Worm (Caenorhabditis elegans) whole organism, young adult: ENCODE measurements around the gene best-7.
"Not testable (repeated sequence)": the region's sequence is repeated elsewhere in the genome, so short reads cannot be mapped to it uniquely, and the experiment has no call there.

Experiments used
- B0019.2 ChIP-seq: fragments of 200-800 bp; sonication (Bioruptor generic); conservative IDR thresholded peaks from 2 replicates; pipeline ENCODE4 v1.3.6; 2022; ENCODE audit warnings: missing genetic modification reagents, missing genetic modification characterization, missing compliant biosample characterization
- F49E8.2 ChIP-seq: sonication (generic microtip); optimal IDR thresholded peaks from 3 replicates; lab custom pipeline; 2017; ENCODE audit warnings: missing genetic modification characterization, mild to moderate bottlenecking, missing compliant biosample characterization, antibody characterized with exemption, moderate library complexity; ENCODE audit not compliant: insufficient read depth
- hmg-1.2 ChIP-seq: fragments of 200-800 bp; sonication (Bioruptor generic); IDR thresholded peaks from 2 replicates; pipeline ENCODE4 v1.3.6; 2022; ENCODE audit warnings: missing genetic modification reagents, missing genetic modification characterization, missing compliant biosample characterization
- snpc-4 ChIP-seq, 5 experiments: fragments of 150-350 bp in 1 of 5; sonication (generic microtip) in 4 of 5; optimal IDR thresholded peaks; 2 replicates each; lab custom pipeline; 2014 to 2018; ENCODE audit warnings: missing genetic modification characterization in 5 of 5, missing biosample characterization in 3 of 5, antibody characterized with exemption in 2 of 5, mild to moderate bottlenecking in 2 of 5, missing compliant biosample characterization in 2 of 5, missing genotype in 2 of 5, moderate library complexity in 2 of 5, missing genetic modification reagents in 1 of 5
- unc-130 ChIP-seq: sonication (generic microtip); optimal IDR thresholded peaks from 2 replicates; lab custom pipeline; 2016; ENCODE audit warnings: missing genetic modification reagents, missing genetic modification characterization, missing compliant biosample characterization
- unc-62 ChIP-seq: fragments of 150-350 bp; optimal IDR thresholded peaks from 2 replicates; lab custom pipeline; 2014; ENCODE audit warnings: missing biosample characterization, missing genetic modification reagents, missing genetic modification characterization
- ztf-22 ChIP-seq: fragments of 200-800 bp; sonication (Bioruptor generic); optimal IDR thresholded peaks from 2 replicates; lab custom pipeline; 2018; ENCODE audit warnings: mild to moderate bottlenecking, missing genetic modification characterization, moderate library complexity, missing compliant biosample characterization
- ztf-28 ChIP-seq: fragments of 200-800 bp; sonication (Bioruptor generic); IDR thresholded peaks from 2 replicates; pipeline ENCODE4 v1.3.6; 2022; ENCODE audit warnings: missing genetic modification reagents, missing genetic modification characterization, missing compliant biosample characterization

DNA sequence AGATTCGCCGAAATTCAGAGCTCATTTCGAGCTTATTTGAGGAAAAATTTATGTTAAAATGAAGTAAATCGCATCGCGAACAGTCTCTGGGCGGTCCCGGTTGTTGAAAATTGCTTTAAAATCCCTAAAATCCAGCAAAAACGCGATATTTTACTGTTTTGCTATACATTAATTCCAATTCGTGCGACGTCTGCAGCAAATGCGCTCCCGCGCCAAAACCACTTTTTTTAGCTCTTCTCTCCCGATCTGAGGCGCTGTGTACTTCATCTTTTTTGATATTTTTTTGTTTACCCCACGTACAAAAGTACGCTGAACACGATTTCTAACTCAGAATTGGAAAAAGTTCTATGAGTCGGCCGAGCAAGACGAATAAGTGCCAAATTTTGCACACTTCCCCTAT lies 31.1 kb downstream of the best-7 start, which contains the start of gene R07H5.16:
- TF ChIP-seq ztf-22; F49E8.2 (tag; lab: Kevin White, UChicago); unc-62 (GFP tag; lab: Kevin White, UChicago); unc-130 (GFP tag; lab: Kevin White, UChicago); B0019.2 (GFP tag; lab: Robert Waterston, UW); snpc-4 (GFP tag; optimal IDR thresholded peaks at IDR 0.05; lab: Kevin White, UChicago); snpc-4 (tag; optimal IDR thresholded peaks at IDR 0.05; lab: Kevin White, UChicago); hmg-1.2 (GFP tag; lab: Robert Waterston, UW): not testable (repeated sequence)
- 0 out of 2 replicates have a peak, but pooled peaks have one; percentile 53 for TF ChIP-seq ztf-28
